Fruit fly (Drosophila melanogaster): Measurements from ENCODE around the gene Cont.

dm6 chr3R:4407325-4407724, 26.2 kb downstream of the Cont start:
- TF ChIP-seq CG32121 (GFP tag; IDR thresholded peaks at IDR 0.05) = no peak
- no peak for TF ChIP-seq rn (GFP tag; IDR thresholded peaks at IDR 0.05)
- TF ChIP-seq D1 (tag; optimal IDR thresholded peaks at IDR 0.05) = no peak
- TF ChIP-seq CG4496 (GFP tag; IDR thresholded peaks at IDR 0.05) = no peak
- TF ChIP-seq fd96Ca (GFP tag; IDR thresholded peaks at IDR 0.05) = no peak
- no peak for TF ChIP-seq CG8159 (tag; optimal IDR thresholded peaks at IDR 0.05)
- peak; percentile 96 for TF ChIP-seq EcR (GFP tag; optimal IDR thresholded peaks at IDR 0.05)
- no peak for TF ChIP-seq Pif1B (GFP tag; optimal IDR thresholded peaks at IDR 0.05)
- TF ChIP-seq CG8301 (tag; optimal IDR thresholded peaks at IDR 0.05) = no peak
- no peak for TF ChIP-seq CG15710 (tag; optimal IDR thresholded peaks at IDR 0.05)
- no peak for TF ChIP-seq CG10348 (GFP tag; IDR thresholded peaks at IDR 0.05)
- no peak for TF ChIP-seq gl (tag; optimal IDR thresholded peaks at IDR 0.05)
- no peak for TF ChIP-seq CG12605 (GFP tag; IDR thresholded peaks at IDR 0.05)

All from whole organism, pupa.